Fruit fly (Drosophila melanogaster) whole organism, prepupa: ENCODE data around the gene CG16854.

ENCODE experiments used
- Blimp-1 ChIP-seq: fragments of 200-800 bp; sonication (Bioruptor generic); optimal IDR thresholded peaks from 3 replicates; lab custom pipeline; 2017; ENCODE audit warnings: missing biosample characterization, missing genetic modification characterization, mild to moderate bottlenecking, moderate library complexity, missing genetic modification reagents
- CG10631 ChIP-seq: fragments of 200-800 bp; sonication (Bioruptor generic); optimal IDR thresholded peaks from 2 replicates; lab custom pipeline; 2016; ENCODE audit warnings: missing biosample characterization, missing genetic modification characterization
- CG10669 ChIP-seq: fragments of 200-800 bp; sonication (Bioruptor generic); optimal IDR thresholded peaks from 3 replicates; lab custom pipeline; 2018; ENCODE audit warnings: missing biosample characterization, mild to moderate bottlenecking, missing genetic modification characterization, moderate library complexity
- CG11762 ChIP-seq: fragments of 200-800 bp; sonication (Bioruptor generic); optimal IDR thresholded peaks from 3 replicates; lab custom pipeline; 2016; ENCODE audit warnings: missing biosample characterization, missing genetic modification characterization; ENCODE audit not compliant: insufficient read depth
- CG11902 ChIP-seq: fragments of 200-800 bp; sonication (Bioruptor generic); optimal IDR thresholded peaks from 3 replicates; lab custom pipeline; 2016; ENCODE audit warnings: missing biosample characterization, missing genetic modification characterization
- CG16779 ChIP-seq: fragments of 200-800 bp; sonication (Bioruptor generic); optimal IDR thresholded peaks from 3 replicates; lab custom pipeline; 2017; ENCODE audit warnings: missing biosample characterization, mild to moderate bottlenecking, missing genetic modification characterization
- CG3032 ChIP-seq: fragments of 200-800 bp; optimal IDR thresholded peaks from 2 replicates; lab custom pipeline; 2019; ENCODE audit warnings: missing biosample characterization, mild to moderate bottlenecking, missing genetic modification characterization, moderate library complexity
- CG31627 ChIP-seq: fragments of 200-800 bp; sonication (Bioruptor generic); optimal IDR thresholded peaks from 3 replicates; lab custom pipeline; 2016; ENCODE audit warnings: missing biosample characterization, missing genetic modification characterization
- CG32006 ChIP-seq: fragments of 200-800 bp; sonication (Bioruptor generic); optimal IDR thresholded peaks from 3 replicates; lab custom pipeline; 2017; ENCODE audit warnings: missing biosample characterization, mild to moderate bottlenecking, missing genetic modification characterization
- CG3919 ChIP-seq: fragments of 200-800 bp; sonication (Bioruptor generic); optimal IDR thresholded peaks from 3 replicates; lab custom pipeline; 2016; ENCODE audit warnings: missing biosample characterization, missing genetic modification characterization
- CG4318 ChIP-seq: fragments of 200-800 bp; sonication (Bioruptor generic); optimal IDR thresholded peaks from 3 replicates; lab custom pipeline; 2017; ENCODE audit warnings: missing biosample characterization, mild to moderate bottlenecking, missing genetic modification characterization
- CG6163 ChIP-seq: fragments of 200-800 bp; sonication (Bioruptor generic); IDR thresholded peaks from 3 replicates; pipeline ENCODE4 v1.3.6; 2022; ENCODE audit warnings: missing biosample characterization, missing genetic modification characterization
- CG6276 ChIP-seq: fragments of 200-800 bp; sonication (Bioruptor generic); optimal IDR thresholded peaks from 2 replicates; lab custom pipeline; 2017; ENCODE audit warnings: missing biosample characterization, mild to moderate bottlenecking, missing genetic modification characterization
- CG6808 ChIP-seq: fragments of 200-800 bp; sonication (Bioruptor generic); optimal IDR thresholded peaks from 3 replicates; lab custom pipeline; 2017; ENCODE audit warnings: missing biosample characterization, missing genetic modification characterization, mild to moderate bottlenecking, moderate library complexity, missing genetic modification reagents
- CG6854 ChIP-seq: fragments of 200-800 bp; sonication (Bioruptor generic); optimal IDR thresholded peaks from 2 replicates; lab custom pipeline; 2017; ENCODE audit warnings: missing biosample characterization, mild to moderate bottlenecking, missing genetic modification characterization
- CG8319 ChIP-seq: fragments of 200-800 bp; sonication (Bioruptor generic); optimal IDR thresholded peaks from 3 replicates; lab custom pipeline; 2016; ENCODE audit warnings: missing biosample characterization, missing genetic modification characterization
- CG8632 ChIP-seq: fragments of 200-800 bp; sonication (Bioruptor generic); optimal IDR thresholded peaks from 3 replicates; lab custom pipeline; 2016; ENCODE audit warnings: missing biosample characterization, missing genetic modification characterization
- CG9139 ChIP-seq: fragments of 200-800 bp; sonication (Bioruptor generic); optimal IDR thresholded peaks from 3 replicates; lab custom pipeline; 2017; ENCODE audit warnings: missing biosample characterization, mild to moderate bottlenecking, missing genetic modification characterization
- Eip78C ChIP-seq: fragments of 200-800 bp; sonication (Bioruptor generic); peaks from one replicate; lab custom pipeline; 2016; ENCODE audit warnings: missing biosample characterization, missing genetic modification characterization
- Ets21C ChIP-seq: fragments of 200-800 bp; sonication (Bioruptor generic); optimal IDR thresholded peaks from 3 replicates; lab custom pipeline; 2016; ENCODE audit warnings: missing biosample characterization, missing genetic modification characterization
- Hr38 ChIP-seq: sonication (Bioruptor generic); optimal IDR thresholded peaks from 2 replicates; lab custom pipeline; 2016; ENCODE audit warnings: missing biosample characterization, missing genetic modification characterization
- Hr4 ChIP-seq: fragments of 200-800 bp; sonication (Bioruptor generic); optimal IDR thresholded peaks from 3 replicates; lab custom pipeline; 2016; ENCODE audit warnings: missing biosample characterization, missing genetic modification characterization
- Lpt ChIP-seq: fragments of 200-800 bp; sonication (Bioruptor generic); optimal IDR thresholded peaks from 3 replicates; lab custom pipeline; 2016; ENCODE audit warnings: missing biosample characterization, missing genetic modification characterization
- Met ChIP-seq: fragments of 200-800 bp; sonication (Bioruptor generic); optimal IDR thresholded peaks from 3 replicates; lab custom pipeline; 2016; ENCODE audit warnings: missing biosample characterization, missing genetic modification characterization
- Smox ChIP-seq: fragments of 200-800 bp; sonication (Bioruptor generic); optimal IDR thresholded peaks from 3 replicates; lab custom pipeline; 2016; ENCODE audit warnings: missing biosample characterization, missing genetic modification characterization
- Sox102F ChIP-seq: fragments of 200-800 bp; sonication (Bioruptor generic); optimal IDR thresholded peaks from 2 replicates; lab custom pipeline; 2016; ENCODE audit warnings: missing biosample characterization, mild to moderate bottlenecking, missing genetic modification characterization
- Sox14 ChIP-seq: fragments of 200-800 bp; sonication (Bioruptor generic); optimal IDR thresholded peaks from 3 replicates; lab custom pipeline; 2016; ENCODE audit warnings: missing biosample characterization, missing genetic modification characterization
- Sox15 ChIP-seq: fragments of 200-800 bp; sonication (Bioruptor generic); optimal IDR thresholded peaks from 3 replicates; lab custom pipeline; 2016; ENCODE audit warnings: missing biosample characterization, missing genetic modification characterization
- achi ChIP-seq: fragments of 200-800 bp; sonication (Bioruptor generic); optimal IDR thresholded peaks from 3 replicates; lab custom pipeline; 2016; ENCODE audit warnings: missing biosample characterization, missing genetic modification characterization
- acj6 ChIP-seq: fragments of 200-800 bp; sonication (Bioruptor generic); optimal IDR thresholded peaks from 3 replicates; lab custom pipeline; 2016; ENCODE audit warnings: missing biosample characterization, missing genetic modification characterization
- dac ChIP-seq: fragments of 200-800 bp; sonication (Bioruptor generic); optimal IDR thresholded peaks from 2 replicates; lab custom pipeline; 2017; ENCODE audit warnings: missing biosample characterization, mild to moderate bottlenecking, missing genetic modification characterization
- dsx ChIP-seq: fragments of 200-800 bp; optimal IDR thresholded peaks from 3 replicates; lab custom pipeline; 2019; ENCODE audit warnings: missing biosample characterization, mild to moderate bottlenecking, missing genetic modification characterization, moderate library complexity; ENCODE audit not compliant: poor library complexity, severe bottlenecking
- eg ChIP-seq: fragments of 200-800 bp; sonication (Bioruptor generic); IDR thresholded peaks from 3 replicates; pipeline ENCODE4 v1.3.6; 2022; ENCODE audit warnings: missing biosample characterization, missing genetic modification characterization
- esn ChIP-seq: fragments of 200-800 bp; sonication (Bioruptor generic); optimal IDR thresholded peaks from 2 replicates; lab custom pipeline; 2016; ENCODE audit warnings: missing biosample characterization, mild to moderate bottlenecking, missing genetic modification characterization, moderate library complexity
- fd59A ChIP-seq: fragments of 200-800 bp; sonication (Bioruptor generic); optimal IDR thresholded peaks from 2 replicates; lab custom pipeline; 2017; ENCODE audit warnings: missing biosample characterization, mild to moderate bottlenecking, missing genetic modification characterization, missing genetic modification reagents
- fd85E ChIP-seq: fragments of 200-800 bp; sonication (Bioruptor generic); optimal IDR thresholded peaks from 3 replicates; lab custom pipeline; 2016; ENCODE audit warnings: missing biosample characterization, missing genetic modification characterization
- fkh ChIP-seq: fragments of 200-800 bp; sonication (Bioruptor generic); optimal IDR thresholded peaks from 3 replicates; lab custom pipeline; 2017; ENCODE audit warnings: missing biosample characterization, mild to moderate bottlenecking, missing genetic modification characterization, moderate library complexity
- lz ChIP-seq: fragments of 200-800 bp; sonication (Bioruptor generic); optimal IDR thresholded peaks from 3 replicates; lab custom pipeline; 2016; ENCODE audit warnings: missing biosample characterization, missing genetic modification characterization
- net ChIP-seq: fragments of 200-800 bp; sonication (Bioruptor generic); optimal IDR thresholded peaks from 3 replicates; lab custom pipeline; 2016; ENCODE audit warnings: missing biosample characterization, missing genetic modification characterization
- salr ChIP-seq, 2 experiments: fragments of 200-800 bp; sonication (Bioruptor generic); optimal IDR thresholded peaks; 3 replicates each; lab custom pipeline; 2016 to 2018; ENCODE audit warnings: missing biosample characterization in 2 of 2, missing genetic modification characterization in 2 of 2, mild to moderate bottlenecking in 1 of 2
- spab ChIP-seq: fragments of 200-800 bp; sonication (Bioruptor generic); optimal IDR thresholded peaks from 2 replicates; lab custom pipeline; 2017; ENCODE audit warnings: missing biosample characterization, mild to moderate bottlenecking, missing genetic modification characterization, missing genetic modification reagents
- svp ChIP-seq: fragments of 200-800 bp; sonication (Bioruptor generic); peaks from one replicate; lab custom pipeline; 2016; ENCODE audit warnings: missing biosample characterization, missing genetic modification characterization
- topi ChIP-seq: fragments of 200-800 bp; sonication (Bioruptor generic); optimal IDR thresholded peaks from 3 replicates; lab custom pipeline; 2016; ENCODE audit warnings: missing biosample characterization, missing genetic modification characterization
- vri ChIP-seq: fragments of 200-800 bp; sonication (Bioruptor generic); optimal IDR thresholded peaks from 3 replicates; lab custom pipeline; 2016; ENCODE audit warnings: missing biosample characterization, mild to moderate bottlenecking, missing genetic modification characterization

CG16854 gene

DNA sequence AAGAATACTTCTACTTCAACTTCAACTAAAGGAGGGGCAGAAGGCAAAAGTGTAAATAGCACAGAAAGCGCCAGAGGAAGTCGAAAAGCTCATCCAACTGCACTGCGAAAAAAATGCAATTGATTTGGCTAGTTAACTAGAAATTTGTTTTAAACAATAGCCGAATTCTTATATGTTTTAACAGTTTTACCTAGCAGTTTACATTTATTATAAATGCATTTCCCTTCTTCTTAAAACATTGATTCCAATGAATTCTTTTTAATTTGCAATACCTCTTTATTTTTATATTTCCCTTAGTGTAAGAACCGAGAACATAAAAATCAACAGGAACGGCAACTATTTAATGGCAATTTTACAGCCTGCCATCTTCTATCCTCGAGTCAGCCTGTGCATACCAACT lies 38.2 kb upstream of the CG16854 start (continued):
- no peak for TF ChIP-seq CG32006 (GFP tag; lab: Kevin White, UChicago)
- TF ChIP-seq topi = no peak
- peak; percentile 0 for TF ChIP-seq Hr4 (GFP tag; lab: Kevin White, UChicago)
- peak; percentile 49 for TF ChIP-seq CG10669 (GFP tag; lab: Kevin White, UChicago)

dm6 chr2L:11049723-11050122 lies 36.8 kb upstream of the CG16854 start:
- no peak for TF ChIP-seq Sox14 (GFP tag; lab: Kevin White, UChicago)
- no peak for TF ChIP-seq Sox102F (GFP tag; lab: Kevin White, UChicago)
- no peak for TF ChIP-seq dsx (GFP tag; lab: Kevin White, UChicago)
- TF ChIP-seq spab (GFP tag; lab: Kevin White, UChicago) = no peak
- no peak for TF ChIP-seq fd85E
- no peak for TF ChIP-seq CG6854 (GFP tag; lab: Kevin White, UChicago)
- TF ChIP-seq CG6808 (GFP tag; lab: Kevin White, UChicago) = no peak
- no peak for TF ChIP-seq CG3032 (tag; lab: Kevin White, UChicago)
- no peak for TF ChIP-seq esn (GFP tag; lab: Kevin White, UChicago)
- TF ChIP-seq CG4318 (GFP tag; lab: Kevin White, UChicago) = no peak
- no peak for TF ChIP-seq acj6 (GFP tag; lab: Kevin White, UChicago)
- TF ChIP-seq, all 60 proteins: peak for 0

DNA sequence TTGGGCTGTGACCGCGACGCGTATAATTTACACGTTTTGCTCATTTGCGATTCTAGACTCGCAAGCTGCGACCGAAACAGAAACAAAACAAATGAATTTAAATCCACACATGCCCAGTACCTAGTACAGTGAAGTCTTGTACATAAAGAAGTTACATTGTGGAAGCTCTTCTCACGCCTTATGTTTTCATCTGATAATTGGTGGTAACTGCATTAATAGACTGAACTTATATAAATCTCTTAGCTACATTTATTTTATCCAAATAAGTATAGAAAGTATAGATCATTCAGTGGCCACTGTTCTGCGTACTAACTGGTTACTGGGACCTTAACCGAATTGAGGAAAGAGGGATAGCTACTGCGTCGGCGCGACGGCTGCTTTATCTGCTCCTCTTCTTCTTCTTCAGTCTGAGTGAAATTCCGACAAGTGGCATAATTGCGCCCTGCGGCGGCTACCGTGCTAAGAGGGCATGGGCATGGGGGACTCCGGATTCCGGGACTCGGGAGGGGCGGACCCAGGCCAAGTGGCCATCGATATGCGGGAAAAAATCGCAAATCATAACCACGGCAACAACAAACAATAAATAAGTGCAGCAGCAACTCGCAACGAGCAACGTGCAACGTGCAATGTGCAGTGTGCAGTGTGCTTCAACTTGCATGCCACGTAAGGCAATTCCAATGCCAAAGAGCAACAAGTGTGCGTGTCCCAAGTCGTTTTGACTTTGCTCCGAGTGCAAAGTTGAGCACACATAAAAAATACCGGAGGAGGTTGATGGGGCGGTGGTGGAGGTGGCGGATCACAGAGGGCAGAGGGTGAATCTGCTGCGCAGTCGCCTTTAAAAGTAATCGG lies 34.7 kb upstream of the CG16854 start:
- TF ChIP-seq Sox14 (GFP tag; lab: Kevin White, UChicago) = peak; percentile 22
- TF ChIP-seq dsx (GFP tag; lab: Kevin White, UChicago) = peak; percentile 26
- peak; percentile 23 for TF ChIP-seq CG31627 (GFP tag; lab: Kevin White, UChicago)
- TF ChIP-seq CG32006 (GFP tag; lab: Kevin White, UChicago) = no peak
- TF ChIP-seq Met (GFP tag; lab: Kevin White, UChicago) = peak; percentile 54
- TF ChIP-seq CG3919 (GFP tag; lab: Kevin White, UChicago) = peak; percentile 37
- TF ChIP-seq CG8319 (GFP tag; lab: Kevin White, UChicago) = peak; percentile 33
- peak; percentile 15 for TF ChIP-seq lz (GFP tag; lab: Kevin White, UChicago)
- peak; percentile 16; the same call in 1 of the 3 replicates for TF ChIP-seq CG6163
- TF ChIP-seq CG10669 (GFP tag; lab: Kevin White, UChicago) = peak; percentile 37
- TF ChIP-seq Eip78C = peak; percentile 91
- no peak for TF ChIP-seq Hr38 (GFP tag; lab: Kevin White, UChicago)
- TF ChIP-seq eg (GFP tag; lab: Robert Waterston, UW) = 0 out of 3 replicates have a peak, but pooled peaks have one; percentile 25
- TF ChIP-seq CG11762 (GFP tag; lab: Kevin White, UChicago) = no peak
- TF ChIP-seq CG8632 (GFP tag; lab: Kevin White, UChicago) = peak; percentile 44
- peak; percentile 22 for TF ChIP-seq Smox (GFP tag; lab: Kevin White, UChicago)
- TF ChIP-seq fd59A (GFP tag; lab: Kevin White, UChicago) = peak; percentile 24
- no peak for TF ChIP-seq dac (GFP tag; lab: Kevin White, UChicago)
- TF ChIP-seq vri = no peak
- no peak for TF ChIP-seq fd85E
- TF ChIP-seq achi = no peak
- TF ChIP-seq Sox15 (GFP tag; lab: Kevin White, UChicago) = peak; percentile 12
- no peak for TF ChIP-seq salr (GFP tag; optimal IDR thresholded peaks at IDR 0.05; lab: Kevin White, UChicago)
- peak; percentile 58 for TF ChIP-seq svp (GFP tag; lab: Kevin White, UChicago)
- TF ChIP-seq Ets21C (GFP tag; lab: Kevin White, UChicago) = no peak
- TF ChIP-seq CG11902 = no peak
- no peak for TF ChIP-seq CG6854 (GFP tag; lab: Kevin White, UChicago)
- TF ChIP-seq CG4318 (GFP tag; lab: Kevin White, UChicago) = no peak
- TF ChIP-seq CG16779 = no peak
- no peak for TF ChIP-seq Blimp-1
- no peak for TF ChIP-seq CG6276 (GFP tag; lab: Kevin White, UChicago)
- peak; percentile 17 for TF ChIP-seq CG10631 (GFP tag; lab: Kevin White, UChicago)
- no peak for TF ChIP-seq Hr4 (GFP tag; lab: Kevin White, UChicago)
- no peak for TF ChIP-seq spab (GFP tag; lab: Kevin White, UChicago)
- peak; percentile 24 for TF ChIP-seq CG9139 (GFP tag; lab: Kevin White, UChicago)
- TF ChIP-seq fkh (GFP tag; lab: Kevin White, UChicago) = no peak
- TF ChIP-seq Lpt (GFP tag; lab: Kevin White, UChicago) = no peak
- no peak for TF ChIP-seq net (GFP tag; lab: Kevin White, UChicago)
- TF ChIP-seq CG3032 (tag; lab: Kevin White, UChicago) = peak; percentile 54
